Fruit fly (Drosophila melanogaster) whole organism, embryonic: ENCODE data around the gene CG31638.

Source experiments
- Aef1 ChIP-seq: fragments of 200-800 bp; sonication (Bioruptor generic); IDR thresholded peaks from 3 replicates; pipeline ENCODE4 v1.3.6; 2022; ENCODE audit warnings: missing biosample characterization, missing genetic modification characterization
- Atf-2 ChIP-seq: fragments of 200-800 bp; sonication (Bioruptor generic); optimal IDR thresholded peaks from 2 replicates; lab custom pipeline; 2016; ENCODE audit warnings: missing biosample characterization, missing genetic modification characterization
- CG10147 ChIP-seq: fragments of 200-800 bp; sonication (Bioruptor generic); optimal IDR thresholded peaks from 2 replicates; lab custom pipeline; 2019; ENCODE audit warnings: missing biosample characterization, mild to moderate bottlenecking, missing genetic modification characterization, moderate library complexity
- CG10366 ChIP-seq: fragments of 200-800 bp; sonication (Bioruptor generic); IDR thresholded peaks from 2 replicates; pipeline ENCODE4 v1.3.6; 2022; ENCODE audit warnings: missing biosample characterization, missing genetic modification characterization
- CG10462 ChIP-seq: fragments of 200-800 bp; sonication (Bioruptor generic); optimal IDR thresholded peaks from 2 replicates; lab custom pipeline; 2016; ENCODE audit warnings: missing biosample characterization, missing genetic modification characterization
- CG11093 ChIP-seq: fragments of 200-800 bp; sonication (Bioruptor generic); IDR thresholded peaks from 3 replicates; pipeline ENCODE4 v1.3.6; 2022; ENCODE audit warnings: missing biosample characterization, missing genetic modification characterization
- CG13775 ChIP-seq: fragments of 200-800 bp; sonication (Bioruptor generic); optimal IDR thresholded peaks from 3 replicates; lab custom pipeline; 2017; ENCODE audit warnings: missing biosample characterization, mild to moderate bottlenecking, missing genetic modification characterization
- CG13894 ChIP-seq: fragments of 200-800 bp; sonication (Bioruptor generic); optimal IDR thresholded peaks from 3 replicates; lab custom pipeline; 2018; ENCODE audit warnings: missing biosample characterization, mild to moderate bottlenecking, missing genetic modification characterization, moderate library complexity
- CG14441 ChIP-seq: fragments of 200-800 bp; sonication (Bioruptor generic); IDR thresholded peaks from 2 replicates; pipeline ENCODE4 v1.3.6; 2022; ENCODE audit warnings: missing biosample characterization, missing genetic modification characterization
- CG15011 ChIP-seq: fragments of 200-800 bp; sonication (Bioruptor generic); optimal IDR thresholded peaks from 3 replicates; lab custom pipeline; 2018; ENCODE audit warnings: missing biosample characterization, mild to moderate bottlenecking, missing genetic modification characterization
- CG15479 ChIP-seq: fragments of 200-800 bp; sonication (Bioruptor generic); optimal IDR thresholded peaks from 3 replicates; lab custom pipeline; 2019; ENCODE audit warnings: missing biosample characterization, mild to moderate bottlenecking, missing genetic modification characterization, moderate library complexity
- CG1647 ChIP-seq: fragments of 200-800 bp; sonication (Bioruptor generic); optimal IDR thresholded peaks from 3 replicates; lab custom pipeline; 2016; ENCODE audit warnings: missing biosample characterization, missing genetic modification characterization
- CG16779 ChIP-seq: fragments of 200-800 bp; sonication (Bioruptor generic); IDR thresholded peaks from 2 replicates; pipeline ENCODE4 v1.3.6; 2022; ENCODE audit warnings: missing biosample characterization, missing genetic modification characterization
- CG2116 ChIP-seq: fragments of 200-800 bp; sonication (Bioruptor generic); optimal IDR thresholded peaks from 3 replicates; lab custom pipeline; 2018; ENCODE audit warnings: missing biosample characterization, mild to moderate bottlenecking, missing genetic modification characterization
- CG2199 ChIP-seq: fragments of 200-800 bp; sonication (Bioruptor generic); IDR thresholded peaks from 3 replicates; pipeline ENCODE4 v1.3.6; 2022; ENCODE audit warnings: missing biosample characterization, missing genetic modification characterization
- CG2889 ChIP-seq: fragments of 200-800 bp; sonication (Bioruptor generic); IDR thresholded peaks from 3 replicates; pipeline ENCODE4 v1.3.6; 2022; ENCODE audit warnings: missing biosample characterization, missing genetic modification characterization
- CG30020 ChIP-seq: fragments of 200-800 bp; optimal IDR thresholded peaks from 2 replicates; lab custom pipeline; 2019; ENCODE audit warnings: missing biosample characterization, mild to moderate bottlenecking, missing genetic modification characterization, moderate library complexity
- CG31388 ChIP-seq: fragments of 200-800 bp; sonication (Bioruptor generic); optimal IDR thresholded peaks from 2 replicates; lab custom pipeline; 2016; ENCODE audit warnings: missing biosample characterization, missing genetic modification characterization
- CG31441 ChIP-seq: fragments of 200-800 bp; sonication (Bioruptor generic); IDR thresholded peaks from 2 replicates; pipeline ENCODE4 v1.3.6; 2022; ENCODE audit warnings: missing biosample characterization, missing genetic modification characterization
- CG33557 ChIP-seq: fragments of 200-800 bp; sonication (Bioruptor generic); optimal IDR thresholded peaks from 2 replicates; lab custom pipeline; 2019; ENCODE audit warnings: missing biosample characterization, mild to moderate bottlenecking, missing genetic modification characterization, moderate library complexity
- CG3838 ChIP-seq: fragments of 200-800 bp; sonication (Bioruptor generic); optimal IDR thresholded peaks from 3 replicates; lab custom pipeline; 2016; ENCODE audit warnings: missing biosample characterization, missing genetic modification characterization
- CG4707 ChIP-seq: fragments of 200-800 bp; sonication (Bioruptor generic); optimal IDR thresholded peaks from 2 replicates; lab custom pipeline; 2018; ENCODE audit warnings: missing biosample characterization, mild to moderate bottlenecking, missing genetic modification characterization, moderate library complexity
- CG5953 ChIP-seq: fragments of 200-800 bp; sonication (Bioruptor generic); IDR thresholded peaks from 2 replicates; pipeline ENCODE4 v1.3.6; 2022; ENCODE audit warnings: missing biosample characterization, missing genetic modification characterization
- CG6854 ChIP-seq: fragments of 200-800 bp; sonication (Bioruptor generic); optimal IDR thresholded peaks from 3 replicates; lab custom pipeline; 2017; ENCODE audit warnings: missing biosample characterization, mild to moderate bottlenecking, missing genetic modification characterization
- CG7372 ChIP-seq: fragments of 200-800 bp; sonication (Bioruptor generic); IDR thresholded peaks from 2 replicates; pipeline ENCODE4 v1.3.6; 2022; ENCODE audit warnings: missing biosample characterization, missing genetic modification characterization
- CG7786 ChIP-seq: fragments of 200-800 bp; sonication (Bioruptor generic); optimal IDR thresholded peaks from 2 replicates; lab custom pipeline; 2016; ENCODE audit warnings: missing biosample characterization, missing genetic modification characterization
- CG9932 ChIP-seq: fragments of 200-800 bp; sonication (Bioruptor generic); IDR thresholded peaks from 2 replicates; pipeline ENCODE4 v1.3.6; 2022; ENCODE audit warnings: missing biosample characterization, missing genetic modification characterization
- Dll ChIP-seq: fragments of 200-800 bp; sonication (Bioruptor generic); IDR thresholded peaks from 4 replicates; pipeline ENCODE4 v1.3.6; 2022; ENCODE audit warnings: missing biosample characterization, missing genetic modification characterization; ENCODE audit not compliant: partially characterized antibody
- Dref ChIP-seq: fragments of 200-800 bp; sonication (Bioruptor generic); IDR thresholded peaks from 2 replicates; pipeline ENCODE4 v1.3.6; 2022; ENCODE audit warnings: missing biosample characterization, missing genetic modification characterization
- Elba2 ChIP-seq: fragments of 200-800 bp; sonication (Bioruptor generic); optimal IDR thresholded peaks from 3 replicates; lab custom pipeline; 2016; ENCODE audit warnings: missing biosample characterization, missing genetic modification characterization
- Nf-YC ChIP-seq: fragments of 200-800 bp; optimal IDR thresholded peaks from 3 replicates; lab custom pipeline; 2019; ENCODE audit warnings: missing biosample characterization, mild to moderate bottlenecking, missing genetic modification characterization, moderate library complexity
- Oaz ChIP-seq: fragments of 200-800 bp; sonication (Bioruptor generic); IDR thresholded peaks from 2 replicates; pipeline ENCODE4 v1.3.6; 2022; ENCODE audit warnings: missing biosample characterization, missing genetic modification characterization
- Sox102F ChIP-seq: fragments of 200-800 bp; sonication (Bioruptor generic); optimal IDR thresholded peaks from 2 replicates; lab custom pipeline; 2018; ENCODE audit warnings: missing biosample characterization, mild to moderate bottlenecking, missing genetic modification characterization, moderate library complexity
- ase ChIP-seq: fragments of 200-800 bp; sonication (Bioruptor generic); IDR thresholded peaks from 3 replicates; pipeline ENCODE4 v1.3.6; 2022; ENCODE audit warnings: missing biosample characterization, missing genetic modification characterization
- br ChIP-seq: fragments of >200 bp; optimal IDR thresholded peaks from 2 replicates; lab custom pipeline; 2017
- cg ChIP-seq: fragments of 200-800 bp; sonication (Bioruptor generic); optimal IDR thresholded peaks from 3 replicates; lab custom pipeline; 2019; ENCODE audit warnings: missing biosample characterization, mild to moderate bottlenecking, missing genetic modification characterization, moderate library complexity
- dati ChIP-seq: fragments of 200-800 bp; sonication (Bioruptor generic); IDR thresholded peaks from 2 replicates; pipeline ENCODE4 v1.3.6; 2022; ENCODE audit warnings: missing biosample characterization, missing genetic modification characterization
- dpn ChIP-seq, 2 experiments: fragments of 200-800 bp; sonication (Bioruptor generic); optimal IDR thresholded peaks; 3 replicates each; lab custom pipeline; 2016; ENCODE audit warnings: missing biosample characterization in 2 of 2, missing genetic modification characterization in 2 of 2
- dysf ChIP-seq: fragments of 200-800 bp; sonication (Bioruptor generic); IDR thresholded peaks from 3 replicates; pipeline ENCODE4 v1.3.6; 2022; ENCODE audit warnings: missing biosample characterization, missing genetic modification characterization
- exex ChIP-seq: fragments of 200-800 bp; sonication (Bioruptor generic); optimal IDR thresholded peaks from 4 replicates; lab custom pipeline; 2018; ENCODE audit warnings: missing biosample characterization, mild to moderate bottlenecking, missing genetic modification characterization, moderate library complexity
- eyg ChIP-seq: fragments of 200-800 bp; sonication (Bioruptor generic); optimal IDR thresholded peaks from 3 replicates; lab custom pipeline; 2016; ENCODE audit warnings: missing biosample characterization, missing genetic modification characterization
- fru ChIP-seq: fragments of >200 bp; optimal IDR thresholded peaks from 2 replicates; lab custom pipeline; 2017
- hb ChIP-seq: fragments of 200-800 bp; sonication (Bioruptor generic); IDR thresholded peaks from 3 replicates; pipeline ENCODE4 v1.3.6; 2022; ENCODE audit warnings: missing biosample characterization, missing genetic modification characterization; ENCODE audit not compliant: partially characterized antibody
- nmo ChIP-seq: fragments of 200-800 bp; sonication (Bioruptor generic); optimal IDR thresholded peaks from 2 replicates; lab custom pipeline; 2018; ENCODE audit warnings: missing biosample characterization, mild to moderate bottlenecking, missing genetic modification characterization, moderate library complexity
- rib ChIP-seq: fragments of 200-800 bp; sonication (Bioruptor generic); IDR thresholded peaks from 2 replicates; pipeline ENCODE4 v1.3.6; 2022; ENCODE audit warnings: missing biosample characterization, missing genetic modification characterization
- stc ChIP-seq: fragments of 200-800 bp; sonication (Bioruptor generic); IDR thresholded peaks from 2 replicates; pipeline ENCODE4 v1.3.6; 2022; ENCODE audit warnings: missing biosample characterization, missing genetic modification characterization
- tup ChIP-seq: fragments of 200-800 bp; sonication (Bioruptor generic); optimal IDR thresholded peaks from 2 replicates; lab custom pipeline; 2016; ENCODE audit warnings: missing biosample characterization, mild to moderate bottlenecking, missing genetic modification characterization, moderate library complexity
- vfl ChIP-seq: fragments of 200-800 bp; sonication (Bioruptor generic); optimal IDR thresholded peaks from 2 replicates; lab custom pipeline; 2016; ENCODE audit warnings: missing biosample characterization, missing genetic modification characterization
- vnd ChIP-seq: fragments of 200-800 bp; sonication (Bioruptor generic); IDR thresholded peaks from 3 replicates; pipeline ENCODE4 v1.3.6; 2022; ENCODE audit warnings: missing biosample characterization, missing genetic modification characterization; ENCODE audit not compliant: partially characterized antibody

The CG31638 gene

DNA sequence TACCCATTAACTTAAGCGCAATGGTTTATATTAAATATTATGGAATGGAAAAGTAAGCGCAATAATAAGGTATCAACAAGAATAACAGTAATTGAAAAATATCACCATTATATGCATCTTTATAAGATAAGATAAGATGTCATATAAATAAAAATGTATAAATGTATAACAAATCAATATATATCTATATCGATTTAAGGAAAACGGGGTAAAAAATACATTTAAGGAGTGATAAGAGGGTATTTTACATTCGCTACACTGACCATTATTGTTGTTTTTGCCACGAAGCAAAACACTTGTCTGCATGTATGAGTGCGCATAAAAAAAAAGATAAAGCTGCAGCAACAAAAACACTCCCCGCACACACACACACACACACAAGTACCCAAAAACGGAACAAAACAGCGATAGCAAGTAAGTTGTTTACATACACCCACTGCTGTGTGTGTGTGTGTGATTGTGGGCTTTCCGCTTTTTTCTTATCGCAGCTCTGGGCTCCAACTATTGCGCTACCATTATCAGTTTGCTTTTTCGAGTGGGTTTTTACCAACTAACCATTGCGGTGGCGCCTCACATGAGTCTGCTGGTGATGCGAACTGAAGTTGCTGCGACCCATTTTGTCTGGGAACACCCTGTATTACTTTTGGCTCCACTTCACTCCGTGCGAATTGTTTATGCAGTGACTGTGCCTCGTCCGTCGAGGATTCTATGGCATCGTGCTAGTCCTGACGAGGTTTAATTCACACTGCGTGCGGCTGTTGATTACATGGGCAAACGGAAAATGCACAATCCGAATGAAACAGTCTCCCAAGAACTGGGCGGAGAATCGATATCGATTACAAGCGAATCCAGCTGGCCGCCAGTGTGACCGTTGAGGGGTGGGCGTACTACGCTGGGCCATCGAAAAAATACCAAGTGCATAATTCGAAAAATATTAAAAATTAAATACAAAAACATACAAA is 17.5 kb upstream of the CG31638 start, which contains the start of gene mmy:
Gene mmy, minus strand, starts transcription at position 829 of the 962 bp plus-strand sequence.
- TF ChIP-seq CG7372 (GFP tag; lab: Robert Waterston, UW) (no peak), Atf-2 (GFP tag; lab: Kevin White, UChicago) (no peak), CG2889 (no peak), Nf-YC (tag; lab: Kevin White, UChicago) (no peak), ase (GFP tag; lab: Robert Waterston, UW) (no peak), vfl (GFP tag; lab: Kevin White, UChicago) (no peak), hb (GFP tag; lab: Robert Waterston, UW) (no peak), dati (GFP tag; lab: Robert Waterston, UW) (no peak), CG6854 (peak; percentile 24), CG1647 (no peak), rib (GFP tag; lab: Robert Waterston, UW) (peak; percentile 39; the same call in 1 of the 2 replicates), cg (GFP tag; lab: Kevin White, UChicago) (peak; percentile 98), CG3838 (no peak), CG4707 (GFP tag; lab: Kevin White, UChicago) (peak; percentile 38), CG10366 (GFP tag; lab: Robert Waterston, UW) (peak; percentile 56; the same call in 1 of the 2 replicates), Dll (GFP tag; lab: Robert Waterston, UW) (peak; percentile 52; the same call in 1 of the 4 replicates), br (lab: Kevin White, UChicago) (no peak), dysf (GFP tag; lab: Robert Waterston, UW) (peak; percentile 70), nmo (GFP tag; lab: Kevin White, UChicago) (peak; percentile 78), CG10147 (GFP tag; lab: Kevin White, UChicago) (no peak), Sox102F (GFP tag; lab: Kevin White, UChicago) (peak; percentile 72), CG2199 (GFP tag; lab: Robert Waterston, UW) (no peak), CG30020 (tag; lab: Kevin White, UChicago) (peak; percentile 61), CG2116 (peak; percentile 38), vnd (GFP tag; lab: Robert Waterston, UW) (0 out of 3 replicates have a peak, but pooled peaks have one; percentile 49), Dref (peak; percentile 76), CG31441 (peak; percentile 66), Elba2 (GFP tag; lab: Kevin White, UChicago) (peak; percentile 32), CG33557 (GFP tag; lab: Kevin White, UChicago) (no peak), CG15011 (peak; percentile 6), CG31388 (GFP tag; lab: Kevin White, UChicago) (no peak), fru (lab: Kevin White, UChicago) (no peak), CG9932 (GFP tag; lab: Robert Waterston, UW) (peak; percentile 5; the same call in 1 of the 2 replicates), CG15479 (peak; percentile 83), CG13775 (no peak), dpn (GFP tag; optimal IDR thresholded peaks at IDR 0.05; lab: Kevin White, UChicago) (peak; percentile 8 to 16), CG16779 (GFP tag; lab: Robert Waterston, UW) (no peak), CG7786 (peak; percentile 23), tup (no peak), CG14441 (0 out of 2 replicates have a peak, but pooled peaks have one; percentile 24), Oaz (GFP tag; lab: Robert Waterston, UW) (no peak), CG5953 (GFP tag; lab: Robert Waterston, UW) (no peak), Aef1 (GFP tag; lab: Robert Waterston, UW) (peak; percentile 86), exex (peak; percentile 73), CG13894 (tag; lab: Kevin White, UChicago) (peak; percentile 43), CG11093 (GFP tag; lab: Robert Waterston, UW) (no peak), stc (GFP tag; lab: Robert Waterston, UW) (peak; percentile 63), CG10462 (no peak), eyg (GFP tag; lab: Kevin White, UChicago) (peak; percentile 28)
